Fruit fly (Drosophila melanogaster): ENCODE data around the gene CG43102.

The CG43102 gene

dm6 chr3R:17781371-17781770 lies 12.9 kb downstream of the CG43102 start (continued):
- TF ChIP-seq Trl (optimal IDR thresholded peaks at IDR 0.05) (no peak), Trl (GFP tag; optimal IDR thresholded peaks at IDR 0.05) (peak; percentile 84), Elba2 (GFP tag; optimal IDR thresholded peaks at IDR 0.05) (no peak), sd (tag; optimal IDR thresholded peaks at IDR 0.05) (peak; percentile 52), yki (optimal IDR thresholded peaks at IDR 0.05) (no peak), CG10462 (GFP tag; optimal IDR thresholded peaks at IDR 0.05) (peak; percentile 55), caup (GFP tag; optimal IDR thresholded peaks at IDR 0.05; ENCODE audit: severe bottlenecking) (peak; percentile 55), Xbp1 (GFP tag; optimal IDR thresholded peaks at IDR 0.05) (peak; percentile 79), NC2α (GFP tag; optimal IDR thresholded peaks at IDR 0.05) (no peak), CG18476 (GFP tag; optimal IDR thresholded peaks at IDR 0.05) (peak; percentile 43), CG11504 (tag; optimal IDR thresholded peaks at IDR 0.05) (peak; percentile 78), pzg (GFP tag; optimal IDR thresholded peaks at IDR 0.05) (no peak), dimm (GFP tag; IDR thresholded peaks at IDR 0.05) (0 out of 2 replicates have a peak, but pooled peaks have one; percentile 23), zen2 (GFP tag; IDR thresholded peaks at IDR 0.05; ENCODE audit: partially characterized antibody) (no peak), CG10366 (GFP tag; IDR thresholded peaks at IDR 0.05) (peak; percentile 80), YL-1 (GFP tag; optimal IDR thresholded peaks at IDR 0.05) (no peak), Lhr (GFP tag; optimal IDR thresholded peaks at IDR 0.05) (no peak), CG12659 (GFP tag; optimal IDR thresholded peaks at IDR 0.05) (peak; percentile 75), bcd (GFP tag; optimal IDR thresholded peaks at IDR 0.05) (peak; percentile 61), CG17328 (GFP tag; IDR thresholded peaks at IDR 0.05) (peak; percentile 72), CG9215 (GFP tag; IDR thresholded peaks at IDR 0.05) (peak; percentile 82), Nf-YA (GFP tag; IDR thresholded peaks at IDR 0.05) (peak; percentile 60; the same call in 1 of the 2 replicates), Sry-δ (GFP tag; optimal IDR thresholded peaks at IDR 0.05) (peak; percentile 44), sisA (GFP tag; IDR thresholded peaks at IDR 0.05) (peak; percentile 80), CG7556 (GFP tag; optimal IDR thresholded peaks at IDR 0.05) (peak; percentile 77), CG8089 (GFP tag; optimal IDR thresholded peaks at IDR 0.05) (peak; percentile 40), mam (GFP tag; optimal IDR thresholded peaks at IDR 0.05) (peak; percentile 82), bab2 (GFP tag; optimal IDR thresholded peaks at IDR 0.05) (peak; percentile 87), CG11398 (GFP tag; optimal IDR thresholded peaks at IDR 0.05) (peak; percentile 29), crp (GFP tag; optimal IDR thresholded peaks at IDR 0.05) (no peak), CG1792 (GFP tag; optimal IDR thresholded peaks at IDR 0.05) (peak; percentile 35), H2.0 (GFP tag; IDR thresholded peaks at IDR 0.05) (peak; percentile 69), nau (GFP tag; optimal IDR thresholded peaks at IDR 0.05) (peak; percentile 54), D19B (GFP tag; optimal IDR thresholded peaks at IDR 0.05) (peak; percentile 31), CG2875 (GFP tag; optimal IDR thresholded peaks at IDR 0.05) (peak; percentile 65), CG1832 (GFP tag; optimal IDR thresholded peaks at IDR 0.05) (no peak), schlank (tag; optimal IDR thresholded peaks at IDR 0.05) (peak; percentile 73), E2f1 (GFP tag; IDR thresholded peaks at IDR 0.05) (peak; percentile 86), CG18262 (tag; optimal IDR thresholded peaks at IDR 0.05) (peak; percentile 87), CG4424 (GFP tag; optimal IDR thresholded peaks at IDR 0.05) (peak; percentile 75), CG12104 (GFP tag; optimal IDR thresholded peaks at IDR 0.05) (peak; percentile 50), CG31224 (GFP tag; IDR thresholded peaks at IDR 0.05) (peak; percentile 87), CG10979 (tag; optimal IDR thresholded peaks at IDR 0.05) (peak; percentile 78), HmgZ (tag; optimal IDR thresholded peaks at IDR 0.05) (peak; percentile 66), CG14710 (tag; optimal IDR thresholded peaks at IDR 0.05) (peak; percentile 56), Dp (GFP tag; optimal IDR thresholded peaks at IDR 0.05) (no peak), org-1 (GFP tag; optimal IDR thresholded peaks at IDR 0.05) (peak; percentile 69), ems (GFP tag; optimal IDR thresholded peaks at IDR 0.05) (peak; percentile 57), unpg (GFP tag; optimal IDR thresholded peaks at IDR 0.05) (peak; percentile 89), CG33557 (GFP tag; optimal IDR thresholded peaks at IDR 0.05) (no peak), Optix (GFP tag; IDR thresholded peaks at IDR 0.05) (0 out of 3 replicates have a peak, but pooled peaks have one; percentile 43)

Data from whole organism, embryonic.